Worm (Caenorhabditis elegans) whole organism, midembryonic: Measurements from ENCODE around the gene F31E3.2.

Experiments used
- T22C8.4 ChIP-seq: fragments of 200-800 bp; sonication (Bioruptor generic); IDR thresholded peaks from 2 replicates; pipeline ENCODE4 v1.3.6; 2022; ENCODE audit warnings: missing genetic modification characterization, missing compliant biosample characterization
- cog-1 ChIP-seq: sonication (generic microtip); optimal IDR thresholded peaks from 2 replicates; lab custom pipeline; 2016; ENCODE audit warnings: missing genetic modification characterization, missing compliant biosample characterization
- flt-1 ChIP-seq: fragments of 200-800 bp; sonication (Bioruptor generic); IDR thresholded peaks from 2 replicates; pipeline ENCODE4 v1.3.6; 2022; ENCODE audit warnings: missing genetic modification characterization, missing compliant biosample characterization
- klf-2 ChIP-seq: fragments of 200-800 bp; sonication (Bioruptor generic); conservative IDR thresholded peaks from 2 replicates; pipeline ENCODE4 v1.3.6; 2022; ENCODE audit warnings: missing genetic modification reagents, missing genetic modification characterization, missing compliant biosample characterization
- med-1 ChIP-seq: sonication (generic microtip); optimal IDR thresholded peaks from 2 replicates; lab custom pipeline; 2017; ENCODE audit warnings: missing genetic modification characterization, mild to moderate bottlenecking, missing compliant biosample characterization, antibody characterized with exemption, missing genetic modification reagents; ENCODE audit not compliant: insufficient read depth
- ref-1 ChIP-seq: fragments of 200-800 bp; sonication (Bioruptor generic); conservative IDR thresholded peaks from 2 replicates; pipeline ENCODE4 v1.3.6; 2022; ENCODE audit warnings: missing genetic modification reagents, missing genetic modification characterization, missing compliant biosample characterization
- tab-1 ChIP-seq: fragments of 200-800 bp; sonication (Bioruptor generic); IDR thresholded peaks from 2 replicates; pipeline ENCODE4 v1.3.6; 2022; ENCODE audit warnings: missing genetic modification characterization, missing compliant biosample characterization
- ztf-23 ChIP-seq: fragments of 200-800 bp; sonication (Bioruptor generic); IDR thresholded peaks from 2 replicates; pipeline ENCODE4 v1.3.6; 2022; ENCODE audit warnings: missing genetic modification reagents, missing genetic modification characterization, missing compliant biosample characterization
- ztf-29 ChIP-seq: fragments of 200-800 bp; sonication (Bioruptor generic); IDR thresholded peaks from 2 replicates; pipeline ENCODE4 v1.3.6; 2022; ENCODE audit warnings: missing genetic modification reagents, missing genetic modification characterization, missing compliant biosample characterization

F31E3.2 gene

ce11 chrIII:6989201-6989600 lies 15.4 kb downstream of the F31E3.2 start:
- TF ChIP-seq ztf-23 (GFP tag; lab: Robert Waterston, UW) (no peak), ztf-29 (GFP tag; lab: Robert Waterston, UW) (no peak), ref-1 (no peak), med-1 (GFP tag; lab: Kevin White, UChicago) (no peak), klf-2 (GFP tag; lab: Robert Waterston, UW) (no peak), tab-1 (no peak), flt-1 (GFP tag; lab: Robert Waterston, UW) (no peak), cog-1 (tag; lab: Kevin White, UChicago) (no peak), T22C8.4 (GFP tag; lab: Robert Waterston, UW) (no peak)

- TF ChIP-seq T22C8.4 (GFP tag; lab: Robert Waterston, UW) = no peak
- no peak for TF ChIP-seq ztf-23 (GFP tag; lab: Robert Waterston, UW)
- no peak for TF ChIP-seq tab-1
- no peak for TF ChIP-seq ref-1
- TF ChIP-seq med-1 (GFP tag; lab: Kevin White, UChicago) = no peak
- TF ChIP-seq cog-1 (tag; lab: Kevin White, UChicago) = no peak
Measured at ce11 chrIII:6989900-6990299, 16.1 kb downstream of the F31E3.2 start, which contains the start of gene prk-1. prk-1 (plus strand) TSS chrIII:6990168.

- no peak for TF ChIP-seq klf-2 (GFP tag; lab: Robert Waterston, UW)
- TF ChIP-seq flt-1 (GFP tag; lab: Robert Waterston, UW) = no peak
- no peak for TF ChIP-seq med-1 (GFP tag; lab: Kevin White, UChicago)
- no peak for TF ChIP-seq ztf-29 (GFP tag; lab: Robert Waterston, UW)
- TF ChIP-seq ztf-23 (GFP tag; lab: Robert Waterston, UW) = no peak
- TF ChIP-seq ref-1 = no peak
- no peak for TF ChIP-seq tab-1
- TF ChIP-seq T22C8.4 (GFP tag; lab: Robert Waterston, UW) = no peak
- no peak for TF ChIP-seq cog-1 (tag; lab: Kevin White, UChicago)
Measured at ce11 chrIII:6991465-6991864, 17.7 kb downstream of the F31E3.2 start.

- no peak for TF ChIP-seq ref-1
- no peak for TF ChIP-seq ztf-23 (GFP tag; lab: Robert Waterston, UW)
- no peak for TF ChIP-seq flt-1 (GFP tag; lab: Robert Waterston, UW)
- no peak for TF ChIP-seq klf-2 (GFP tag; lab: Robert Waterston, UW)
- no peak for TF ChIP-seq T22C8.4 (GFP tag; lab: Robert Waterston, UW)
- TF ChIP-seq cog-1 (tag; lab: Kevin White, UChicago) = no peak
- no peak for TF ChIP-seq tab-1
Measured at ce11 chrIII:6992496-6992895, 18.7 kb downstream of the F31E3.2 start.

- TF ChIP-seq med-1 (GFP tag; lab: Kevin White, UChicago) (no peak), klf-2 (GFP tag; lab: Robert Waterston, UW) (no peak), cog-1 (tag; lab: Kevin White, UChicago) (no peak), ref-1 (no peak), ztf-23 (GFP tag; lab: Robert Waterston, UW) (no peak), ztf-29 (GFP tag; lab: Robert Waterston, UW) (no peak), tab-1 (no peak), T22C8.4 (GFP tag; lab: Robert Waterston, UW) (no peak), flt-1 (GFP tag; lab: Robert Waterston, UW) (no peak)
Measured at ce11 chrIII:6993179-6993578, 19.4 kb downstream of the F31E3.2 start.

ce11 chrIII:7002143-7002542 lies 28.4 kb downstream of the F31E3.2 start:
- TF ChIP-seq ref-1 (no peak), tab-1 (no peak), cog-1 (tag; lab: Kevin White, UChicago) (no peak), ztf-23 (GFP tag; lab: Robert Waterston, UW) (no peak), ztf-29 (GFP tag; lab: Robert Waterston, UW) (no peak), flt-1 (GFP tag; lab: Robert Waterston, UW) (no peak), klf-2 (GFP tag; lab: Robert Waterston, UW) (no peak), med-1 (GFP tag; lab: Kevin White, UChicago) (no peak), T22C8.4 (GFP tag; lab: Robert Waterston, UW) (no peak)

- TF ChIP-seq T22C8.4 (GFP tag; lab: Robert Waterston, UW) = no peak
- no peak for TF ChIP-seq med-1 (GFP tag; lab: Kevin White, UChicago)
- no peak for TF ChIP-seq cog-1 (tag; lab: Kevin White, UChicago)
- TF ChIP-seq ztf-29 (GFP tag; lab: Robert Waterston, UW) = no peak
- no peak for TF ChIP-seq klf-2 (GFP tag; lab: Robert Waterston, UW)
- no peak for TF ChIP-seq flt-1 (GFP tag; lab: Robert Waterston, UW)
- no peak for TF ChIP-seq ztf-23 (GFP tag; lab: Robert Waterston, UW)
- no peak for TF ChIP-seq tab-1
- TF ChIP-seq ref-1 = no peak
Measured at ce11 chrIII:7005350-7005749, 31.6 kb downstream of the F31E3.2 start, which contains the start of gene C06E8.5. C06E8.5 (minus strand) TSS chrIII:7005450.

ce11 chrIII:7008836-7009235 lies 35.1 kb downstream of the F31E3.2 start, which contains the start of gene lgc-38:
lgc-38 (plus strand) TSS chrIII:7009136.
- no peak for TF ChIP-seq cog-1 (tag; lab: Kevin White, UChicago)
- TF ChIP-seq ref-1 = no peak
- TF ChIP-seq T22C8.4 (GFP tag; lab: Robert Waterston, UW) = no peak
- TF ChIP-seq flt-1 (GFP tag; lab: Robert Waterston, UW) = no peak
- TF ChIP-seq med-1 (GFP tag; lab: Kevin White, UChicago) = no peak
- TF ChIP-seq klf-2 (GFP tag; lab: Robert Waterston, UW) = no peak
- no peak for TF ChIP-seq ztf-29 (GFP tag; lab: Robert Waterston, UW)
- TF ChIP-seq ztf-23 (GFP tag; lab: Robert Waterston, UW) = no peak
- no peak for TF ChIP-seq tab-1

- TF ChIP-seq med-1 (GFP tag; lab: Kevin White, UChicago) = no peak
- no peak for TF ChIP-seq ref-1
- no peak for TF ChIP-seq cog-1 (tag; lab: Kevin White, UChicago)
- no peak for TF ChIP-seq tab-1
- TF ChIP-seq ztf-29 (GFP tag; lab: Robert Waterston, UW) = no peak
- no peak for TF ChIP-seq T22C8.4 (GFP tag; lab: Robert Waterston, UW)
- TF ChIP-seq klf-2 (GFP tag; lab: Robert Waterston, UW) = no peak
- TF ChIP-seq ztf-23 (GFP tag; lab: Robert Waterston, UW) = no peak
- no peak for TF ChIP-seq flt-1 (GFP tag; lab: Robert Waterston, UW)
Measured at ce11 chrIII:7012060-7012459, 38.3 kb downstream of the F31E3.2 start.
